Fruit fly (Drosophila melanogaster) whole organism, larva: ENCODE results near the gene CG10140.

Source experiments
- noc ChIP-seq: fragments of 200-800 bp; sonication (Bioruptor generic); optimal IDR thresholded peaks from 3 replicates; lab custom pipeline; 2019; ENCODE audit warnings: missing biosample characterization, mild to moderate bottlenecking, missing genetic modification characterization, moderate library complexity

CG10140 gene

DNA sequence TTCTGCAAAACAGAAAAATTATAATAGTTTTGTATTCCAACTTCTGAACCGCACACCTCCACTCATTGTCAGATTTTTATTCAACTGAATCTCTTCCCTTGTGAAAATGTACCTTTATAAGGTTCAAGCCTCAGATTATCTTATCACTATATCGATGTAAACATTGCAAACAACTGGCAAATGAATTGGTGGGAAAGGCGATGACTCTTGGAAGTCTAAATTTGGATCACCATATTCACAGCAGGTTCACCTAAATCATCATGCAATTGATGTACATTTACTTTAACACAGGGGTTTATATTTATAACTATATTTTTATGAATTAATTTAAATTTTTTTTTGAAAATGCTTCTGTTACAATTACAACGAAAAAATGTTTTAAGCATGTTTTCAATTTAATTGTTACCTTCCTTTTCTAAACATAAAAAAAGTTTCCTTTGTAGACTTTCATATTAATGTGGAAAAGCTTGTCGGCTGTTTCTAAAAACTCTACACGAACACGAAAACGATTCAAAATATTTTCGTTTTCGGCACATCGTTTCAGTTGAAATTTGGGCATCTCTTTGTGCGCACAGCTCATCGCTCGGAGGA is at the start of gene CG10140, which contains the start of gene CG14109:
TSS of gene CG10140 (minus strand) at position 101 of the 591 bp plus-strand sequence.
TSS of gene CG14109 (plus strand) at position 541 of the 591 bp plus-strand sequence.
- TF ChIP-seq noc (tag; lab: Kevin White, UChicago) = no peak

DNA sequence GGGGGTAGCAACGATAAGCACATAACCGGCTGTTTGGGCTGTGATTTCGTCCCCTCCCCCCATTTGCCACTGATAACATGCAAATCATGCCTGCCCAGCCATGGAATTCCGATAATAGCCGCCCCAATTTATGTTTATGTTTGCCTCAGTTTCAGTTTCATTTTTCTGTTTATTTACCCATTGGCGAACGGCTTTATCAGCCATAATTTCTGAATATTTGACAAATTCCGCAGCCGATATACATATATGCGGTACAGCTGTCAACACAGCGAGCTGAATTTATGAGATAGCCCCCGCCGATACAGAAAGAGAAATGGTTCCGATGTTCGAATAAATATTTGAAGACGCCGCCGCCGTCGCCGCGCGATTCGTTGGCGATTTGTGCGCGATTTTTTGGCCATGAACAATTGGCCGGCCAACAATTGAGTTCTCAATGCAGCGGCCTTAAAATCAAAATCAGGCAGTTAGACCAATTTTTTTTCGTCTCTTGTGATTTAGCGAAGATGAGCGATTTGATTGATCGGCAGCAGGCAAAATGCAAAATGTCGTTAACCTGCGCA is 49.0 kb upstream of the CG10140 start:
- TF ChIP-seq noc (tag; lab: Kevin White, UChicago) = peak; percentile 34

DNA sequence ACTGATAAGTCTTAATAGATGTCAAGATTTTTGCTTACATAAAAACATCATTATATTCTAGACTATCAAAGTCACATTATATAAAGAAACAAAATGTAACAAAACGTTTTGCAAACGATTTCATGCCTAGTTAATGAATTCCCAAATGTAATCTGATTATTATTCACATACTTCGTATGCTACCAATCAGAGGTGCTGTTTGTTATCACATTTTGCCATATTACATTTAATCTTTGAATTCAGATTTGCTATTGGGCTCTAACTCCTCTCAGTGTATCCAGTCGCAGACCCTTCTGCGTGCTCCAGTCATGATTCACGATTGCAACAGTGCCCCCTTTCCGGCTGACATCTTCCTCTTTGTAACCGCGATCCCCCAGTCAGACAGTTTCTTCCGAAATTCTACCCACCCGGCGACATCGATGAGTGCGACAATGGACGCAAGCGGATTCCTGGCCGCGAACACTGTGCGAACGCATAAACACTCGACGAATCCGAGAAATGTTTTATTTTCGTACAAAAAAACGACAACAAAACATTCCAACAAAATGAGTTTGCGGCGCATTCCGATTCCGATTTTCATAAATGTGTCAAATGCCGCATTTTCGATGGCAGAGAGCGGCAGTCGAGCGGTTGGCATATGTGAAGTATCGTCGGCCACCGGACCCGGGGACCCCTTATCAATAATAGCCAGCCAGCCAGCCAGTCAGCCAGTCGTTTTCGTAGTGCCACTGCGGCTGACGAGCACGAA is 48.0 kb upstream of the CG10140 start:
- TF ChIP-seq noc (tag; lab: Kevin White, UChicago) = no peak

DNA sequence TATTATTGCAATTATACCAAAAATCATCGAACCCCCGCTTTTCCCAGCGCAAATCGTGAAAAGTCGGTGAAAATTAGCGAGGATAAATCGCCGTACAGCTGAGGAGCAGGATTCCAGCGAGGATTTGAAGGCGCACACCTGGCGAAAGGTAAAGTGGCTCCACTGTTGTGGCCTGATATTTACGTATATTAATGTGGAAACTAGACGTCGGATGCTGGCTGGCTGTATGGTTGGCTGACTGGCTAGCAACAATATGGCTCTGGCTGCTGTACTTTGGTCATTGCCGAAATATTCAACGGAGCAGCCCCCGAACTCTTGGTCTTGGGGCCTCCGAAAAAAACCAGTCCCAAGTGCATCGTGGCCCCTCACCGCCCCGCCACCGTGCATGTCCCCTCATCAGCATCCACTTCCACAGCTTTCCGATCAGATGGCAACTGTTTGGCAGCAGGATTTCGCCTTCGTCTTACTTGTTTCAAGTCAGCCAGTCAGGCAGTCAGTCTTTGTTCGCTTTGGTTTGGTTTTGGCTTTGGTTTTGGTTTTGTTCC is 46.7 kb upstream of the CG10140 start:
- no peak for TF ChIP-seq noc (tag; lab: Kevin White, UChicago)

DNA sequence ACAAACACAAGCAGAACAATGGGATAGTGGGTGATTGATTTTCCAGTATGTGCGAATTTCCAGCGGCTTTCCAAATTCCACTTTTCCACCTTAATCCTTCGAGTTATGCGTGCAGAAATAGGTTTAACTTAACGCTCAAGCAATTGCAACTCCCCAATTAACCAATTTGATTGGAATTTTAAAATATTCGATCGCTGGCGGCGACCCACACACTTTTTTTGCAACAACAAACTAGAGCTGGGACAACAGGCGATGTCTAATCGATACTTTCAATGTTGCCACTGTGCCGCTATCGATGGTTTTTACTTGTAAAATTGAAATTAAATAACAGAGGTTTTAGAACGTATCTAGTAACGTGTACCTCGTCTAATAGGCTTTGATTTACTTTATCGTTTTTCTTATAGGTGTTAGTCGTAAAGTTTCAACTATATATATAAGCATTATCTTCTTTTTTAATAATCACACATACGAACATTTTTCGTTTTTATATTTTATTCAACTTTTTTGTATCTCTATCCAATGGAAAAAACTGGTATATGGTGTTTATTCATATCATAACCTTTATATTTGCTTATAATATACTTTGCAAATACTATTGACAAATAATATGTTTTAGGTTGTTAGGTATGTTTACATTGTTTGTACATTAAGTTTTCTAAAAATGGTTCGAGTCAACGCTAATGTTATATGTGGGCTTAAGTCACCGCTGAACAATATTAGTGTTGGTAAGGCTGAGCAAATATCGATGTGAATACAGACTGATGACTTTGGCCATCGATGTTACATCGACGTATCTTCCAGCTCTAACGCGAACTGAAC is 46.0 kb upstream of the CG10140 start, which contains the start of the genes Abp1 and Tgi:
TSS of gene Abp1 (minus strand) at position 240 of the 819 bp plus-strand sequence.
TSS of gene Tgi (plus strand) at position 757 of the 819 bp plus-strand sequence.
- no peak for TF ChIP-seq noc (tag; lab: Kevin White, UChicago)

- TF ChIP-seq noc (tag; lab: Kevin White, UChicago) = no peak
These were observed 40.0 kb upstream of the CG10140 start for dm6 chr3L:13480241-13480627.

- peak; percentile 77 for TF ChIP-seq noc (tag; lab: Kevin White, UChicago)
These were observed 39.5 kb upstream of the CG10140 start for dm6 chr3L:13479609-13480240.

DNA sequence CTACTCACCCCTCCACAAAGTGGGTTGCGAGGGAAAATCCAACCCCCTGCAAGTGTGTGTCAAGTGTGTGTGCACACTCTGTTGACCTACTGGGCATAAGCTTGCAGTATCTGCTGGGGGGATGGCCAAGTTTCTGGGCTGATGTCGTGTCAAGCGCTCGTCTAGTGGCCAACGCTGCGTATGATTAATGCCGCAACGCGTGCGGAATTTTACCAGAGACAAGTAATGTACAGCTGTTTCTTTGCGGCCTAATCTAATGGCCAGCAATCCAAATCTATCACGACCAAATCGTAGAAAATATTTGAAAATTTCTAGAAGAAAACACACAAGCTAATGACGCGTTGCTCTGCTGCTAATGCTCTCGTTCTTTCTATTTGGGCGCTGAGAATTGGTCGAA is 38.9 kb upstream of the CG10140 start:
- no peak for TF ChIP-seq noc (tag; lab: Kevin White, UChicago)

DNA sequence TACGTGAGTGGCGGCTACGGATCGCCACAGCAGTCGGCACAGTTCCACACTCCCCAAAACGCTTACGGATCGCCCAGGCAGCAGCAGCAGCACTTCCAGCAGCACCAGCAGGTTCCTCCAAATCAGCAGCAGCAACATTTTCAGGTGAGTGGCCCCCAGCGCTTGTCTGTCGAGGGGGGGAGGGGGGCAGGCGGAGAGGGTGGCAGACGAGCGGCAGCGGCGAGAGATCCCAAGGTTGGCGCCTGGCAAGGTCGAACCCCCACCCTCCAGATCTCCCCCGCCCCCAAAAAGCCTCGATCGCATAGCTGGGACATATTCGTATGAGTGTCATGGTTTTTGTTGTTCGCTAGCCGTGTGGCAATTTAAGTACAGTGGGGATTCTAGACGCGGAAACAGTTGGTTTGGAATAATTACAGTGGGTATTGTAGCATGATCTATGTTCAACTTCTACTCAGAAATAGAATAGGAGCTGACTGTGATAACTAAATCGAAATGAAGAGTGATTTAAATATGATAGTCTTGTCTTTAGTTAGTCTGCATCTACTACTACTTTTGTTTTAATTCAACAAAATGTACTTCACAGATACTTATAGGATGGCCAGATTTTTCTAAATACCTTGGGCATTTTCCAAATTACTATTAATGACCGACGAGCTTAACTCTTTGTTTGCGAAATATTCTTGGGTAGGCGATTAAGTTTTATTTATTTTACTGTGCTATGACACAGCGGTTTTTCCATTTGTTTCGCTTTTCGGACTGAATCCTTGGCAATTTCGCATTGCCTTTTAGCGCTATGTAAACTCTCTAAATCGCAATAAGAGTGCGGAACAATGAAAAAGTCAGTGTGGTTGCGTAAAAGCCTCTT is 38.3 kb upstream of the CG10140 start:
- no peak for TF ChIP-seq noc (tag; lab: Kevin White, UChicago)

DNA sequence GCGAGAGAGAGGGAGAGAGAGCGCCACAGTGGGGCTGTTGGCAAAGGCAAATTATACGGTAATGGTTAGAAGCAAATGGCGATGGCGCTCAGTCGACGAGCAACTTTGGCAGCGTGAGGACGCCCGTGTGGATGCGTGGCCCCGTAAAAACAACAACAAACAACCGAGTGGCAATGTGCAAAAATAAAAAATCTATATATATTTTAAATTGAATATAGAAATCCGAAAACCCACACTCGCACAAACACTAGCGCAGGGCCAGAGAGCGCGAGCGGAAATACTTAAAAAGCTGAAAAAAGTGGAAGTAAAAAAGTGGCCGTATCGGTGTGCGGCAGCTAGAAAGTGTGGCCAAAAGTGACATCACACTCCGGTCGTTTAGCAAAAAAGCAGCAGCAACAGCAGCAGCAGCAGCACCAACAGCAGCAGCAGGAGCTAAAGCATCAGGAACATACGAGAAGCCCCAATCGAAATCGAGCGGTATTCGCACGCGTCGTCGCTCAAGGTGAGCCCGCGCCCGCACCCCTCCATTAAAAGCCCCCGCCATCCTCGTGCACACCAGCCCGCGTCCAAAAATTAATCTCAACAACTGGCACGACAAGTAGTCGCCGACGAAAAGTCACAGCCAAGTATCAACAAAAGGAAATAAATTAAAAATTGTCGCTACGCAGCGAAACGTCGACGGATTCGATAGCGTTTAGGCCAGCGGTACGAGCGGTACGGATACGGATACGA is 37.3 kb upstream of the CG10140 start, which contains the start of gene stv:
TSS of gene stv (plus strand) at position 89 of the 732 bp plus-strand sequence.
- peak; percentile 29 for TF ChIP-seq noc (tag; lab: Kevin White, UChicago)

- TF ChIP-seq noc (tag; lab: Kevin White, UChicago) = peak; percentile 98
These were observed 36.5 kb upstream of the CG10140 start for dm6 chr3L:13476566-13477452.

DNA sequence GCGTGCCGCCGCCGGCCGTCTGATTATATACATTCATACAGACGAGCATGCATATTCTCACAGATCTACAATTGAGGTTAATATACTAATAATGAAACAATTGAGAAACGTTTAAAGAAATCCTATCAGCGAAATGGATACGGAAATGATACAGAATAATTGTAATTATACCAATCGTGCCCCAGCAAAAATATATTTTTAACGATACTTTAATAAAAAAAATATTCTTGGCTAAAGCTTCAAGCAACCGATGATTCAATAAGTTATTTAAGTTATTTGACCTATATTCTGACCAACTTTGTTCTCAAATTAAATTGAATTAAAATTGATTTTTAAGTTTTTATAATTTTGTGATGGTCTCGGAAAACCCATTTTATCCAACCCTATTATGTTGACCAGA is 35.8 kb upstream of the CG10140 start:
- no peak for TF ChIP-seq noc (tag; lab: Kevin White, UChicago)
